Fruit fly (Drosophila melanogaster): Measurements from ENCODE around the gene Rbp9.

The Rbp9 gene

dm6 chr2L:2986776-2987175, 32.2 kb downstream of the Rbp9 start:
- no peak for TF ChIP-seq D1 (tag; optimal IDR thresholded peaks at IDR 0.05)
- no peak for TF ChIP-seq CG8159 (tag; optimal IDR thresholded peaks at IDR 0.05)
- TF ChIP-seq fd96Ca (GFP tag; IDR thresholded peaks at IDR 0.05): no peak
- no peak for TF ChIP-seq Pif1A (GFP tag; optimal IDR thresholded peaks at IDR 0.05)
- TF ChIP-seq CG4496 (GFP tag; IDR thresholded peaks at IDR 0.05): no peak
- TF ChIP-seq Snoo (tag; optimal IDR thresholded peaks at IDR 0.05): no peak
- TF ChIP-seq CG13204 (GFP tag; optimal IDR thresholded peaks at IDR 0.05): no peak
- TF ChIP-seq Pif1B (GFP tag; optimal IDR thresholded peaks at IDR 0.05): no peak
- TF ChIP-seq Ets98B (GFP tag; IDR thresholded peaks at IDR 0.05): no peak
- TF ChIP-seq CG8301 (tag; optimal IDR thresholded peaks at IDR 0.05): no peak
- no peak for TF ChIP-seq EcR (GFP tag; optimal IDR thresholded peaks at IDR 0.05)
- no peak for TF ChIP-seq CG15710 (tag; optimal IDR thresholded peaks at IDR 0.05)
- TF ChIP-seq gl (tag; optimal IDR thresholded peaks at IDR 0.05): no peak
- TF ChIP-seq CG17806 (tag; optimal IDR thresholded peaks at IDR 0.05): no peak
- no peak for TF ChIP-seq rn (GFP tag; IDR thresholded peaks at IDR 0.05)
- no peak for TF ChIP-seq CG34367 (tag; optimal IDR thresholded peaks at IDR 0.05)
- no peak for TF ChIP-seq CG10348 (GFP tag; IDR thresholded peaks at IDR 0.05)

- peak; percentile 71 for TF ChIP-seq CG12605 (GFP tag; IDR thresholded peaks at IDR 0.05)
- no peak for TF ChIP-seq EcR (GFP tag; optimal IDR thresholded peaks at IDR 0.05)
- TF ChIP-seq D1 (tag; optimal IDR thresholded peaks at IDR 0.05): no peak
- peak; percentile 90 for TF ChIP-seq CG4496 (GFP tag; IDR thresholded peaks at IDR 0.05)
- peak; percentile 72 for TF ChIP-seq CG34367 (tag; optimal IDR thresholded peaks at IDR 0.05)
- peak; percentile 55; the same call in 1 of the 2 replicates for TF ChIP-seq rn (GFP tag; IDR thresholded peaks at IDR 0.05)
- TF ChIP-seq fd96Ca (GFP tag; IDR thresholded peaks at IDR 0.05): peak; percentile 77
- peak; percentile 75 for TF ChIP-seq CG17806 (tag; optimal IDR thresholded peaks at IDR 0.05)
- peak; percentile 76 for TF ChIP-seq CG32121 (GFP tag; IDR thresholded peaks at IDR 0.05)
- peak; percentile 85 for TF ChIP-seq CG8159 (tag; optimal IDR thresholded peaks at IDR 0.05)
- TF ChIP-seq CG9948 (tag; optimal IDR thresholded peaks at IDR 0.05): peak; percentile 84
- no peak for TF ChIP-seq Pif1A (GFP tag; optimal IDR thresholded peaks at IDR 0.05)
- no peak for TF ChIP-seq CG14655 (GFP tag; optimal IDR thresholded peaks at IDR 0.05)
- TF ChIP-seq Snoo (tag; optimal IDR thresholded peaks at IDR 0.05): peak; percentile 79
- TF ChIP-seq CG13204 (GFP tag; optimal IDR thresholded peaks at IDR 0.05): no peak
- TF ChIP-seq Pif1B (GFP tag; optimal IDR thresholded peaks at IDR 0.05): no peak
- TF ChIP-seq CG8301 (tag; optimal IDR thresholded peaks at IDR 0.05): no peak
- peak; percentile 80 for TF ChIP-seq CG15710 (tag; optimal IDR thresholded peaks at IDR 0.05)
- peak; percentile 64; the same call in 1 of the 2 replicates for TF ChIP-seq Ets98B (GFP tag; IDR thresholded peaks at IDR 0.05)
- no peak for TF ChIP-seq CG10348 (GFP tag; IDR thresholded peaks at IDR 0.05)
- TF ChIP-seq gl (tag; optimal IDR thresholded peaks at IDR 0.05): peak; percentile 34
Observed at dm6 chr2L:2987681-2988381, 33.3 kb downstream of the Rbp9 start, which contains the start of the genes Chd1 and Bem46. Gene Chd1 (minus strand): TSS chr2L:2987723. Gene Bem46 (plus strand): TSS chr2L:2988116.

dm6 chr2L:2992664-2993174, 38.2 kb downstream of the Rbp9 start, which contains the start of the genes okr and CG3558:
Gene okr (minus strand): TSS chr2L:2992759.
Gene CG3558 (plus strand): TSS chr2L:2992870.
- no peak for TF ChIP-seq CG12605 (GFP tag; IDR thresholded peaks at IDR 0.05)
- no peak for TF ChIP-seq CG10348 (GFP tag; IDR thresholded peaks at IDR 0.05)

dm6 chr2L:2993236-2993635, 38.7 kb downstream of the Rbp9 start:
- TF ChIP-seq EcR (GFP tag; optimal IDR thresholded peaks at IDR 0.05) (no peak), CG15710 (tag; optimal IDR thresholded peaks at IDR 0.05) (no peak), CG8301 (tag; optimal IDR thresholded peaks at IDR 0.05) (no peak)

- TF ChIP-seq D1 (tag; optimal IDR thresholded peaks at IDR 0.05) (no peak), CG10348 (GFP tag; IDR thresholded peaks at IDR 0.05) (no peak), Ets98B (GFP tag; IDR thresholded peaks at IDR 0.05) (no peak), CG4496 (GFP tag; IDR thresholded peaks at IDR 0.05) (no peak), CG15710 (tag; optimal IDR thresholded peaks at IDR 0.05) (no peak), CG32121 (GFP tag; IDR thresholded peaks at IDR 0.05) (peak; percentile 21; the same call in 1 of the 2 replicates), fd96Ca (GFP tag; IDR thresholded peaks at IDR 0.05) (0 out of 3 replicates have a peak, but pooled peaks have one; percentile 22), CG8159 (tag; optimal IDR thresholded peaks at IDR 0.05) (no peak)
Observed at dm6 chr2L:2993702-2994101, 39.1 kb downstream of the Rbp9 start.

dm6 chr2L:2999113-2999512, 44.6 kb downstream of the Rbp9 start, which contains the start of gene Ccdc85:
Gene Ccdc85 (plus strand): TSS chr2L:2999286.
- no peak for TF ChIP-seq CG14655 (GFP tag; optimal IDR thresholded peaks at IDR 0.05)
- TF ChIP-seq CG15710 (tag; optimal IDR thresholded peaks at IDR 0.05): no peak
- 0 out of 2 replicates have a peak, but pooled peaks have one; percentile 11 for TF ChIP-seq CG12605 (GFP tag; IDR thresholded peaks at IDR 0.05)
- TF ChIP-seq EcR (GFP tag; optimal IDR thresholded peaks at IDR 0.05): peak; percentile 3

- TF ChIP-seq CG4496 (GFP tag; IDR thresholded peaks at IDR 0.05): 0 out of 3 replicates have a peak, but pooled peaks have one; percentile 30
- TF ChIP-seq Ets98B (GFP tag; IDR thresholded peaks at IDR 0.05): no peak
Observed at dm6 chr2L:2999609-3000008, 45.0 kb downstream of the Rbp9 start.
